Worm (Caenorhabditis elegans) whole organism, young adult: ENCODE measurements around the gene vha-1.

Source experiments
- C17E4.6 ChIP-seq: fragments of 200-800 bp; sonication (Bioruptor generic); IDR thresholded peaks from 2 replicates; pipeline ENCODE4 v1.3.6; 2022; ENCODE audit warnings: missing genetic modification reagents, missing genetic modification characterization, missing compliant biosample characterization
- D2030.7 ChIP-seq: fragments of 200-800 bp; sonication (Bioruptor generic); IDR thresholded peaks from 2 replicates; pipeline ENCODE4 v1.3.6; 2022; ENCODE audit warnings: missing genetic modification reagents, missing genetic modification characterization, missing compliant biosample characterization
- F23B12.7 ChIP-seq: sonication (generic microtip); optimal IDR thresholded peaks from 2 replicates; lab custom pipeline; 2017; ENCODE audit warnings: missing genetic modification characterization, mild to moderate bottlenecking, missing compliant biosample characterization, antibody characterized with exemption, moderate library complexity; ENCODE audit not compliant: insufficient read depth
- F33H1.4 ChIP-seq: fragments of 200-800 bp; sonication (Bioruptor generic); IDR thresholded peaks from 2 replicates; pipeline ENCODE4 v1.3.6; 2022; ENCODE audit warnings: missing genetic modification reagents, missing genetic modification characterization, missing compliant biosample characterization
- F49E8.2 ChIP-seq: sonication (generic microtip); optimal IDR thresholded peaks from 3 replicates; lab custom pipeline; 2017; ENCODE audit warnings: missing genetic modification characterization, mild to moderate bottlenecking, missing compliant biosample characterization, antibody characterized with exemption, moderate library complexity; ENCODE audit not compliant: insufficient read depth
- F52B5.7 ChIP-seq: sonication (generic microtip); optimal IDR thresholded peaks from 2 replicates; lab custom pipeline; 2016; ENCODE audit warnings: mild to moderate bottlenecking, missing genetic modification characterization, missing compliant biosample characterization
- F57A8.1 ChIP-seq: fragments of 200-800 bp; sonication (Bioruptor generic); optimal IDR thresholded peaks from 2 replicates; lab custom pipeline; 2018; ENCODE audit warnings: mild to moderate bottlenecking, missing genetic modification characterization, moderate library complexity, missing compliant biosample characterization
- Y53G8AR.9 ChIP-seq: fragments of 200-800 bp; sonication (Bioruptor generic); conservative IDR thresholded peaks from 2 replicates; pipeline ENCODE4 v1.3.6; 2022; ENCODE audit warnings: missing genetic modification reagents, missing genetic modification characterization, missing compliant biosample characterization
- Y95B8A.8 ChIP-seq: fragments of 200-800 bp; sonication (Bioruptor generic); IDR thresholded peaks from 2 replicates; pipeline ENCODE4 v1.3.6; 2022; ENCODE audit warnings: missing genetic modification reagents, missing genetic modification characterization, missing compliant biosample characterization
- akir-1 ChIP-seq: fragments of 200-800 bp; sonication (Bioruptor generic); optimal IDR thresholded peaks from 2 replicates; lab custom pipeline; 2018; ENCODE audit warnings: mild to moderate bottlenecking, missing genetic modification characterization, moderate library complexity, missing compliant biosample characterization
- aptf-3 ChIP-seq: fragments of 200-800 bp; sonication (Bioruptor generic); IDR thresholded peaks from 2 replicates; pipeline ENCODE4 v1.3.6; 2022; ENCODE audit warnings: missing genetic modification characterization, missing compliant biosample characterization
- atf-7 ChIP-seq: sonication (generic microtip); optimal IDR thresholded peaks from 2 replicates; lab custom pipeline; 2017; ENCODE audit warnings: mild to moderate bottlenecking, missing genetic modification characterization, missing compliant biosample characterization
- attf-5 ChIP-seq: fragments of 200-800 bp; sonication (Bioruptor generic); optimal IDR thresholded peaks from 2 replicates; lab custom pipeline; 2018; ENCODE audit warnings: mild to moderate bottlenecking, missing genetic modification characterization, missing compliant biosample characterization
- bed-2 ChIP-seq: fragments of 200-800 bp; sonication (Bioruptor generic); IDR thresholded peaks from 2 replicates; pipeline ENCODE4 v1.3.6; 2022; ENCODE audit warnings: missing genetic modification reagents, missing genetic modification characterization, missing compliant biosample characterization
- cebp-2 ChIP-seq: fragments of 200-800 bp; sonication (Bioruptor generic); IDR thresholded peaks from 2 replicates; pipeline ENCODE4 v1.3.6; 2022; ENCODE audit warnings: missing genetic modification characterization, missing compliant biosample characterization
- ceh-40 ChIP-seq: fragments of 200-800 bp; sonication (Bioruptor generic); IDR thresholded peaks from 2 replicates; pipeline ENCODE4 v1.3.6; 2022; ENCODE audit warnings: missing genetic modification characterization, missing compliant biosample characterization
- ceh-79 ChIP-seq: sonication (generic microtip); optimal IDR thresholded peaks from 2 replicates; lab custom pipeline; 2017; ENCODE audit warnings: mild to moderate bottlenecking, missing genetic modification characterization, missing compliant biosample characterization
- chd-7 ChIP-seq: sonication (generic microtip); optimal IDR thresholded peaks from 2 replicates; lab custom pipeline; 2016; ENCODE audit warnings: mild to moderate bottlenecking, missing genetic modification characterization, moderate library complexity, missing compliant biosample characterization
- dox-1 ChIP-seq: fragments of 200-800 bp; sonication (Bioruptor generic); IDR thresholded peaks from 2 replicates; pipeline ENCODE4 v1.3.6; 2022; ENCODE audit warnings: missing genetic modification reagents, missing genetic modification characterization, missing compliant biosample characterization
- dpff-1 ChIP-seq: sonication (generic microtip); optimal IDR thresholded peaks from 2 replicates; lab custom pipeline; 2017; ENCODE audit warnings: mild to moderate bottlenecking, missing genetic modification characterization, missing compliant biosample characterization
- efl-1 ChIP-seq: fragments of 150-350 bp; optimal IDR thresholded peaks from 2 replicates; lab custom pipeline; 2014; ENCODE audit warnings: missing biosample characterization, missing genetic modification reagents, missing genetic modification characterization
- ekl-4 ChIP-seq: fragments of 200-800 bp; sonication (Bioruptor generic); IDR thresholded peaks from 2 replicates; pipeline ENCODE4 v1.3.6; 2022; ENCODE audit warnings: missing genetic modification reagents, missing genetic modification characterization, missing compliant biosample characterization
- fkh-3 ChIP-seq: sonication (generic microtip); optimal IDR thresholded peaks from 2 replicates; lab custom pipeline; 2016; ENCODE audit warnings: mild to moderate bottlenecking, missing genetic modification characterization, missing compliant biosample characterization
- hsf-1 ChIP-seq: fragments of 200-800 bp; sonication (Bioruptor generic); IDR thresholded peaks from 2 replicates; pipeline ENCODE4 v1.3.6; 2022; ENCODE audit warnings: missing genetic modification reagents, missing genetic modification characterization, missing compliant biosample characterization
- let-526 ChIP-seq: fragments of 200-800 bp; sonication (Bioruptor generic); IDR thresholded peaks from 2 replicates; pipeline ENCODE4 v1.3.6; 2022; ENCODE audit warnings: missing genetic modification reagents, missing genetic modification characterization, missing compliant biosample characterization
- let-607 ChIP-seq, 2 experiments: fragments of 200-800 bp in 1 of 2; sonication (Bioruptor generic) in 1 of 2; sonication (generic microtip) in 1 of 2; optimal IDR thresholded peaks; 2 replicates each; lab custom pipeline; 2016 to 2018; ENCODE audit warnings: mild to moderate bottlenecking in 2 of 2, missing compliant biosample characterization in 2 of 2, missing genetic modification characterization in 2 of 2, moderate library complexity in 2 of 2, missing genotype in 1 of 2
- lin-26 ChIP-seq: fragments of 200-800 bp; sonication (Bioruptor generic); IDR thresholded peaks from 2 replicates; pipeline ENCODE4 v1.3.6; 2022; ENCODE audit warnings: missing genetic modification reagents, missing genetic modification characterization, missing compliant biosample characterization
- lir-1 ChIP-seq: fragments of 200-800 bp; sonication (Bioruptor generic); conservative IDR thresholded peaks from 2 replicates; pipeline ENCODE4 v1.3.6; 2022; ENCODE audit warnings: missing genetic modification reagents, missing genetic modification characterization, missing compliant biosample characterization
- lsl-1 ChIP-seq: fragments of 200-800 bp; sonication (Bioruptor generic); optimal IDR thresholded peaks from 2 replicates; lab custom pipeline; 2018; ENCODE audit warnings: mild to moderate bottlenecking, missing genetic modification characterization, moderate library complexity, missing compliant biosample characterization
- madf-10 ChIP-seq: sonication (generic microtip); optimal IDR thresholded peaks from 2 replicates; lab custom pipeline; 2016; ENCODE audit warnings: mild to moderate bottlenecking, missing genetic modification characterization, missing compliant biosample characterization
- madf-3 ChIP-seq: fragments of 200-800 bp; sonication (Bioruptor generic); IDR thresholded peaks from 2 replicates; pipeline ENCODE4 v1.3.6; 2022; ENCODE audit warnings: missing genetic modification reagents, missing genetic modification characterization, missing compliant biosample characterization
- madf-8 ChIP-seq: fragments of 200-800 bp; sonication (Bioruptor generic); conservative IDR thresholded peaks from 2 replicates; pipeline ENCODE4 v1.3.6; 2022; ENCODE audit warnings: missing genetic modification reagents, missing genetic modification characterization, missing compliant biosample characterization
- rcor-1 ChIP-seq: fragments of 200-800 bp; sonication (Bioruptor generic); IDR thresholded peaks from 2 replicates; pipeline ENCODE4 v1.3.6; 2022; ENCODE audit warnings: missing genetic modification reagents, missing genetic modification characterization, missing compliant biosample characterization
- rpc-1 ChIP-seq, 2 experiments: fragments of 150-350 bp in 1 of 2; sonication (generic microtip) in 1 of 2; optimal IDR thresholded peaks; 2 replicates each; lab custom pipeline; 2014 to 2018; ENCODE audit warnings: missing biosample characterization in 1 of 2, missing genetic modification characterization in 1 of 2, missing genetic modification reagents in 1 of 2, missing genotype in 1 of 2
- sdz-38 ChIP-seq: sonication (generic microtip); optimal IDR thresholded peaks from 2 replicates; lab custom pipeline; 2016; ENCODE audit warnings: missing genotype, missing genetic modification characterization, missing compliant biosample characterization
- snpc-1.1 ChIP-seq: sonication (generic microtip); optimal IDR thresholded peaks from 2 replicates; lab custom pipeline; 2017; ENCODE audit warnings: missing genetic modification characterization, mild to moderate bottlenecking, missing compliant biosample characterization, antibody characterized with exemption, moderate library complexity, missing genotype, missing genetic modification reagents; ENCODE audit not compliant: insufficient read depth
- snpc-1.3 ChIP-seq: sonication (generic microtip); optimal IDR thresholded peaks from 2 replicates; lab custom pipeline; 2017; ENCODE audit warnings: missing genetic modification characterization, mild to moderate bottlenecking, missing compliant biosample characterization, antibody characterized with exemption, moderate library complexity, missing genotype, missing genetic modification reagents; ENCODE audit not compliant: insufficient read depth
- tbx-9 ChIP-seq: sonication (generic microtip); optimal IDR thresholded peaks from 2 replicates; lab custom pipeline; 2016; ENCODE audit warnings: borderline replicate concordance, missing genetic modification characterization, inconsistent platforms, missing compliant biosample characterization
- unc-130 ChIP-seq: sonication (generic microtip); optimal IDR thresholded peaks from 2 replicates; lab custom pipeline; 2016; ENCODE audit warnings: missing genetic modification reagents, missing genetic modification characterization, missing compliant biosample characterization
- unc-62 ChIP-seq: fragments of 150-350 bp; optimal IDR thresholded peaks from 2 replicates; lab custom pipeline; 2014; ENCODE audit warnings: missing biosample characterization, missing genetic modification reagents, missing genetic modification characterization
- zim-3 ChIP-seq: sonication (generic microtip); optimal IDR thresholded peaks from 2 replicates; lab custom pipeline; 2017; ENCODE audit warnings: mild to moderate bottlenecking, missing genetic modification characterization, moderate library complexity, missing compliant biosample characterization
- ztf-18 ChIP-seq: sonication (generic microtip); optimal IDR thresholded peaks from 2 replicates; lab custom pipeline; 2016; ENCODE audit warnings: missing genotype, mild to moderate bottlenecking, missing genetic modification characterization, missing compliant biosample characterization
- ztf-22 ChIP-seq: fragments of 200-800 bp; sonication (Bioruptor generic); optimal IDR thresholded peaks from 2 replicates; lab custom pipeline; 2018; ENCODE audit warnings: mild to moderate bottlenecking, missing genetic modification characterization, moderate library complexity, missing compliant biosample characterization
- ztf-25 ChIP-seq: fragments of 200-800 bp; sonication (Bioruptor generic); IDR thresholded peaks from 2 replicates; pipeline ENCODE4 v1.3.6; 2022; ENCODE audit warnings: missing genetic modification reagents, missing genetic modification characterization, missing compliant biosample characterization
- ztf-26 ChIP-seq: sonication (generic microtip); optimal IDR thresholded peaks from 2 replicates; lab custom pipeline; 2017; ENCODE audit warnings: missing genetic modification characterization, missing compliant biosample characterization
- ztf-6 ChIP-seq: fragments of 200-800 bp; sonication (Bioruptor generic); IDR thresholded peaks from 2 replicates; pipeline ENCODE4 v1.3.6; 2022; ENCODE audit warnings: missing genetic modification reagents, missing genetic modification characterization, missing compliant biosample characterization

Gene vha-1

DNA sequence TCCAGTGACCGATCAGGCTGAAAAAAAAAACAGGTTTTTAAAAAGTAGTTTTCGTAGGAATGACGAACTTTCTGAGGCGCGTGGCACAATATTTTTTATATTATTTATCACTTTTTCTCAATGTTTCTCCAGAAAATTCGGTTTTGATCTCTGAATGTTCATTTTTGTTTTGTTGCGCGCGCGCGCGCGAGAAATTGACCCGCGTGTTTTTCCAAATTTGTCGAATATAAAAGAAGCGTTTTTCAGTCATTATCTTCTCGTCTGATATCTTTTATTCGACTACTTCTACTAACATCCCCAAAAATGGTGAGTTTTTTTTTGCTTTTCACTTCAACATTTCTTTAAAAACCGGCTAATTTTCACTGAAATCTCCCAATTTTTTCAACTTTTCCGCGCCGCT is 22.2 kb upstream of the vha-1 start, which contains the start of gene rmd-1 (continued):
- peak; percentile 45 for TF ChIP-seq unc-130 (GFP tag; lab: Kevin White, UChicago)
- TF ChIP-seq Y95B8A.8 (GFP tag; lab: Robert Waterston, UW), result 0 out of 2 replicates have a peak, but pooled peaks have one; percentile 40
- no peak for TF ChIP-seq bed-2
- peak; percentile 54 for TF ChIP-seq lsl-1

ce11 chrIII:9760184-9760583 is 20.9 kb upstream of the vha-1 start:
- TF ChIP-seq lsl-1 (no peak), ztf-26 (tag; lab: Kevin White, UChicago) (no peak), D2030.7 (GFP tag; lab: Robert Waterston, UW) (no peak), tbx-9 (tag; lab: Kevin White, UChicago) (no peak), ceh-79 (tag; lab: Kevin White, UChicago) (peak; percentile 47), rcor-1 (GFP tag; lab: Robert Waterston, UW) (no peak), let-526 (GFP tag; lab: Robert Waterston, UW) (no peak), cebp-2 (GFP tag; lab: Robert Waterston, UW) (0 out of 2 replicates have a peak, but pooled peaks have one; percentile 21), rpc-1 (optimal IDR thresholded peaks at IDR 0.05; lab: Kevin White, UChicago) (no peak), rpc-1 (tag; optimal IDR thresholded peaks at IDR 0.05; lab: Kevin White, UChicago) (no peak), dox-1 (GFP tag; lab: Robert Waterston, UW) (no peak), madf-10 (tag; lab: Kevin White, UChicago) (no peak), ekl-4 (GFP tag; lab: Robert Waterston, UW) (no peak), F52B5.7 (tag; lab: Kevin White, UChicago) (no peak), attf-5 (GFP tag; lab: Kevin White, UChicago) (no peak), efl-1 (GFP tag; lab: Kevin White, UChicago) (no peak), lin-26 (GFP tag; lab: Robert Waterston, UW) (peak; percentile 38; the same call in 1 of the 2 replicates), dpff-1 (tag; lab: Kevin White, UChicago) (no peak), atf-7 (tag; lab: Kevin White, UChicago) (no peak), F49E8.2 (tag; lab: Kevin White, UChicago) (no peak), ztf-18 (no peak), C17E4.6 (no peak), ceh-40 (GFP tag; lab: Robert Waterston, UW) (no peak), unc-62 (GFP tag; lab: Kevin White, UChicago) (no peak), snpc-1.3 (tag; lab: Kevin White, UChicago) (no peak), lir-1 (GFP tag; lab: Robert Waterston, UW) (no peak), madf-3 (GFP tag; lab: Robert Waterston, UW) (peak; percentile 44; the same call in 1 of the 2 replicates), chd-7 (tag; lab: Kevin White, UChicago) (no peak), aptf-3 (no peak), snpc-1.1 (tag; lab: Kevin White, UChicago) (no peak), unc-130 (GFP tag; lab: Kevin White, UChicago) (no peak), madf-8 (GFP tag; lab: Robert Waterston, UW) (0 out of 2 replicates have a peak, but pooled peaks have one; percentile 23), hsf-1 (GFP tag; lab: Robert Waterston, UW) (0 out of 2 replicates have a peak, but pooled peaks have one; percentile 58), zim-3 (tag; lab: Kevin White, UChicago) (no peak), akir-1 (GFP tag; lab: Kevin White, UChicago) (no peak), Y53G8AR.9 (GFP tag; lab: Robert Waterston, UW) (0 out of 2 replicates have a peak, but pooled peaks have one; percentile 18), sdz-38 (tag; lab: Kevin White, UChicago) (no peak), F33H1.4 (GFP tag; lab: Robert Waterston, UW) (no peak), F57A8.1 (GFP tag; lab: Kevin White, UChicago) (no peak), ztf-25 (GFP tag; lab: Robert Waterston, UW) (0 out of 2 replicates have a peak, but pooled peaks have one; percentile 36), ztf-22 (no peak), ztf-6 (GFP tag; lab: Robert Waterston, UW) (no peak), fkh-3 (tag; lab: Kevin White, UChicago) (no peak), F23B12.7 (tag; lab: Kevin White, UChicago) (no peak), let-607 (tag; optimal IDR thresholded peaks at IDR 0.05; lab: Kevin White, UChicago) (no peak)
